Worm (Caenorhabditis elegans): ENCODE data around the gene sre-9.

- no peak for TF ChIP-seq him-1 (tag; optimal IDR thresholded peaks at IDR 0.05)
- TF ChIP-seq W03F9.2 (tag; optimal IDR thresholded peaks at IDR 0.05), result no peak
These were observed 2.3 kb upstream of the sre-9 start, which contains the start of gene C17E7.4 for ce11 chrV:3892361-3892904.
